In genomic region chrX:492919-493318, ce11 we compare ENCODE assay signal across 5 worm cellular contexts.
A peak's percentile ranks its signal among the peaks of the same experiment; 100 is the strongest.
TF ChIP-seq lines count a peak whose summit lies in the region.

Gene B0310.1, plus strand, starts transcription at chrX:493228.

TF ChIP-seq in whole organism, L1 larva, 84 proteins besides CTCF, POLR2A, EP300 and RAD21 (continues in another document):
- TF ChIP-seq lin-35 (GFP tag; optimal IDR thresholded peaks at IDR 0.05; lab: Kevin White, UChicago) (no peak), mab-9 (GFP tag; IDR thresholded peaks at IDR 0.05; lab: Robert Waterston, UW) (no peak), hpl-2 (GFP tag; optimal IDR thresholded peaks at IDR 0.05; lab: Kevin White, UChicago) (no peak), ztf-4 (tag; optimal IDR thresholded peaks at IDR 0.05; lab: Kevin White, UChicago) (no peak), nhr-47 (tag; optimal IDR thresholded peaks at IDR 0.05; lab: Kevin White, UChicago) (no peak), nhr-71 (tag; optimal IDR thresholded peaks at IDR 0.05; lab: Kevin White, UChicago) (peak; percentile 31), snpc-4 (tag; optimal IDR thresholded peaks at IDR 0.05; lab: Kevin White, UChicago) (no peak), nhr-237 (tag; optimal IDR thresholded peaks at IDR 0.05; lab: Kevin White, UChicago) (no peak), sptf-1 (tag; optimal IDR thresholded peaks at IDR 0.05; lab: Kevin White, UChicago) (no peak), blmp-1 (tag; optimal IDR thresholded peaks at IDR 0.05; lab: Kevin White, UChicago) (no peak), egl-27 (tag; optimal IDR thresholded peaks at IDR 0.05; lab: Kevin White, UChicago) (no peak), dsc-1 (tag; optimal IDR thresholded peaks at IDR 0.05; lab: Kevin White, UChicago) (peak; percentile 33), nhr-84 (tag; optimal IDR thresholded peaks at IDR 0.05; lab: Kevin White, UChicago) (no peak), mep-1 (tag; optimal IDR thresholded peaks at IDR 0.05; lab: Kevin White, UChicago) (no peak), lin-14 (GFP tag; optimal IDR thresholded peaks at IDR 0.05; lab: Kevin White, UChicago) (peak; percentile 51), ztf-11 (tag; optimal IDR thresholded peaks at IDR 0.05; lab: Kevin White, UChicago) (no peak), zip-4 (GFP tag; optimal IDR thresholded peaks at IDR 0.05; lab: Kevin White, UChicago) (no peak), hlh-4 (tag; optimal IDR thresholded peaks at IDR 0.05; lab: Kevin White, UChicago) (no peak), zag-1 (tag; optimal IDR thresholded peaks at IDR 0.05; lab: Kevin White, UChicago) (no peak)

TF ChIP-seq in whole organism, L2 larva, 48 proteins besides CTCF, POLR2A, EP300 and RAD21:
- no peak for TF ChIP-seq elt-1 (tag; optimal IDR thresholded peaks at IDR 0.05; lab: Kevin White, UChicago)
- peak; percentile 51 for TF ChIP-seq nhr-129 (tag; optimal IDR thresholded peaks at IDR 0.05; lab: Kevin White, UChicago)
- TF ChIP-seq lsy-2 (tag; optimal IDR thresholded peaks at IDR 0.05; lab: Kevin White, UChicago), result no peak

TF ChIP-seq in whole organism, L3 larva, 47 proteins besides CTCF, POLR2A, EP300 and RAD21:
- TF ChIP-seq lin-39 (tag; optimal IDR thresholded peaks at IDR 0.05; lab: Kevin White, UChicago), result peak; percentile 46
- TF ChIP-seq egl-5 (tag; optimal IDR thresholded peaks at IDR 0.05; lab: Kevin White, UChicago), result peak; percentile 5
- TF ChIP-seq aly-2 (tag; optimal IDR thresholded peaks at IDR 0.05; lab: Kevin White, UChicago), result no peak
TF ChIP-seq in whole organism, L3 larva: peak in this region for 2.

TF ChIP-seq in whole organism, late embryonic, 69 proteins besides CTCF, POLR2A, EP300 and RAD21:
- no peak for TF ChIP-seq odd-2 (tag; optimal IDR thresholded peaks at IDR 0.05; lab: Kevin White, UChicago)
- no peak for TF ChIP-seq hlh-13 (GFP tag; optimal IDR thresholded peaks at IDR 0.05; lab: Kevin White, UChicago)
- no peak for TF ChIP-seq ceh-24 (tag; optimal IDR thresholded peaks at IDR 0.05; lab: Kevin White, UChicago)
- TF ChIP-seq ceh-45 (GFP tag; IDR thresholded peaks at IDR 0.05; lab: Robert Waterston, UW), result no peak
- TF ChIP-seq fax-1 (tag; optimal IDR thresholded peaks at IDR 0.05; lab: Kevin White, UChicago), result no peak
- peak; percentile 50 for TF ChIP-seq ceh-18 (tag; optimal IDR thresholded peaks at IDR 0.05; lab: Kevin White, UChicago)
- no peak for TF ChIP-seq rnt-1 (tag; optimal IDR thresholded peaks at IDR 0.05; lab: Kevin White, UChicago)
- peak; percentile 56 for TF ChIP-seq unc-55 (GFP tag; optimal IDR thresholded peaks at IDR 0.05; lab: Kevin White, UChicago)

TF ChIP-seq in whole organism, mixed stage, embryonic, 35 proteins besides CTCF, POLR2A, EP300 and RAD21:
- TF ChIP-seq sem-2 (GFP tag; optimal IDR thresholded peaks at IDR 0.05; lab: Kevin White, UChicago) (no peak), unc-120 (tag; optimal IDR thresholded peaks at IDR 0.05; lab: Kevin White, UChicago; ENCODE audit: poor library complexity, severe bottlenecking) (peak; percentile 66), unc-39 (tag; optimal IDR thresholded peaks at IDR 0.05; lab: Kevin White, UChicago) (no peak), cnd-1 (tag; optimal IDR thresholded peaks at IDR 0.05; lab: Kevin White, UChicago) (no peak), mep-1 (tag; optimal IDR thresholded peaks at IDR 0.05; lab: Kevin White, UChicago) (no peak), elt-3 (tag; optimal IDR thresholded peaks at IDR 0.05; lab: Kevin White, UChicago) (no peak), ham-2 (GFP tag; optimal IDR thresholded peaks at IDR 0.05; lab: Kevin White, UChicago) (no peak), unc-62 (GFP tag; optimal IDR thresholded peaks at IDR 0.05; lab: Kevin White, UChicago) (peak; percentile 68), sptf-1 (tag; optimal IDR thresholded peaks at IDR 0.05; lab: Kevin White, UChicago) (no peak), nhr-12 (tag; optimal IDR thresholded peaks at IDR 0.05; lab: Kevin White, UChicago) (no peak), lin-32 (GFP tag; optimal IDR thresholded peaks at IDR 0.05; lab: Kevin White, UChicago) (no peak), hlh-1 (tag; optimal IDR thresholded peaks at IDR 0.05; lab: Kevin White, UChicago) (peak; percentile 79), pha-4 (tag; optimal IDR thresholded peaks at IDR 0.05; lab: Kevin White, UChicago) (no peak), lin-13 (tag; optimal IDR thresholded peaks at IDR 0.05; lab: Kevin White, UChicago) (no peak), mab-5 (tag; optimal IDR thresholded peaks at IDR 0.05; lab: Kevin White, UChicago) (no peak)
TF ChIP-seq in whole organism, mixed stage, embryonic: peak in this region for 3.

Comparison
In these comparisons a context has a peak if more than half of its experiments do, and no peak if none do; other contexts are left out.
1. Of the 10 proteins assayed by ChIP-seq in both whole organism, L1 larva and whole organism, late embryonic: peak only in whole organism, L1 larva: pag-3 and rnt-1; only in whole organism, late embryonic: none; in both: none; in neither: 8.